Worm (Caenorhabditis elegans): ENCODE data around the gene K07D4.4.

K07D4.4 gene

DNA sequence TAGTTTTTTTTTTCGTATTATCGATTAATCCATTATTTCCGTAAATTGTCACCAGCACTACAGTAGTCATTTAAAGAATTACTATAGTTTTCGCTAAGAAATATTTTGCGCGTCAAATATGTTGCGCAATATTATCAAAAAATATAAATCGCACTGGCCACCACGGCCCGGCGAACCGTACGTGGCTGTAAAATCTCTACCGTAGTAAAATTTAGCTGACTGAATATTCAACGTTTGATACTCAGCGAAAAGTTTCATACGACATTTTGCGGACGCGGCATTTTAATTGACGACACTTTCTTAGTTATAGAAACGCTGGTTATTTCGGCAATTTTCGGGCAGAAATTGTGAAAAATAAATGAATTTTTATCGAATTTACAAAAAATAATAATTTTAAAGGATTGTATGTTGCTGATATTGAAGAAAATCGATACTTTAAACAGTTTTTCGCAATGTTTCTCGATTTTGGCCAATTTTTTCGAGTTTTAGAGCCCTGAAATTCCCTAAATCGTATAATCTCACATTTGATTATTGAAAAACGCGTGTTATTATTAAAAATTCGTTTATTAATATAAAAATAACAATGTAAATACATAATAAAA lies 15.7 kb upstream of the K07D4.4 start (continued):
- TF ChIP-seq F49E8.2 (tag; optimal IDR thresholded peaks at IDR 0.05; ENCODE audit: borderline replicate concordance) (peak; percentile 24), T26A8.4 (GFP tag; IDR thresholded peaks at IDR 0.05) (peak; percentile 99), nhr-102 (tag; optimal IDR thresholded peaks at IDR 0.05) (peak; percentile 91), mxl-3 (GFP tag; optimal IDR thresholded peaks at IDR 0.05) (peak; percentile 53), lim-7 (GFP tag; IDR thresholded peaks at IDR 0.05) (peak; percentile 69), dpl-1 (GFP tag; optimal IDR thresholded peaks at IDR 0.05) (peak; percentile 35), zfp-2 (tag; optimal IDR thresholded peaks at IDR 0.05) (peak; percentile 45)

DNA sequence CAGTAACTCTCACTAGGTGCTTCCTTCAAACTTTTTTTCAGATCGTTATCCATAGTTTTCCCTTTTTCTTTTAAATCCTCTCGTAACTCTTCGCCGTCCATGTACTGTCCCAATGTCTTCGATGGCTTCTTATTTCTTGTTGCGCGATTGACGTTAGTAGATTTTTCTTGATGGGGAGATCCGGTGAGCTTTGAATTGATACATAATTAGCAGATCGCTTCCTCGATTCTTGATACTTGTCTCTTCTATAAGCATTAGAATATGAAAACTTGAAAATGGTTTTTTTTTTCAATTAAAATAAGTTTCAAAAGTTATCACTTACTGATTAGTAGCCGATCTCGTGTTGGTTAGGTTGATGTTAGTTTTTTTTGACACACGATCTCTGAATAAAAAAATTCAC lies 13.2 kb upstream of the K07D4.4 start, which contains the start of gene K07D4.2:
K07D4.2 (minus strand) TSS at position 101 of the 400 bp plus-strand sequence.
- no peak for TF ChIP-seq hlh-11 (tag; optimal IDR thresholded peaks at IDR 0.05)
- no peak for TF ChIP-seq F10B5.3 (tag; optimal IDR thresholded peaks at IDR 0.05)
- no peak for TF ChIP-seq madf-9 (GFP tag; conservative IDR thresholded peaks at IDR 0.05)
- TF ChIP-seq ctbp-1 (GFP tag; IDR thresholded peaks at IDR 0.05): no peak
- TF ChIP-seq sdz-12 (GFP tag; optimal IDR thresholded peaks at IDR 0.05): no peak
- no peak for TF ChIP-seq ceh-44 (GFP tag; IDR thresholded peaks at IDR 0.05)
- TF ChIP-seq spr-3 (GFP tag; optimal IDR thresholded peaks at IDR 0.05): no peak
- no peak for TF ChIP-seq cey-2 (tag; optimal IDR thresholded peaks at IDR 0.05; ENCODE audit: borderline replicate concordance, insufficient read depth)
- TF ChIP-seq php-3 (GFP tag; IDR thresholded peaks at IDR 0.05): no peak
- no peak for TF ChIP-seq lin-29 (GFP tag; IDR thresholded peaks at IDR 0.05)
- no peak for TF ChIP-seq ceh-32 (tag; optimal IDR thresholded peaks at IDR 0.05; ENCODE audit: poor library complexity)
- no peak for TF ChIP-seq dve-1 (tag; optimal IDR thresholded peaks at IDR 0.05; ENCODE audit: insufficient read depth)

DNA sequence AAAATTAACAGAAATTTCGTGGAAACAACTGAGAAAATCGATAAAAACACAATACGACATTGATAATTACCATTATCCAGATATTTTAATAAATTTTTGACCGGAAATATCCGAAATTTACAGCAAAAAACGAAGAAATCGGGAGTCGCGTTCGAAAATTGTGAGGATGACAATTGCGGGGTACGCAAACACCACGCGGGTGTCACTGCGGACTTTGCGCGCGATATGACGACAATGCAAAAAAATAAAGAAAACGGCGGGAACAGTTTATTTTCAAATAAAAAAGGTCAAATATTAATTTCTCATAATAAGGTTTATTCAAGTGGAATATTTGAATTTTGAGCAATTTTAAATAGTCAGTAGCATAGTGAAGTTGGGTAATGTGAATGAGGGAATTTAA lies 12.2 kb upstream of the K07D4.4 start, which contains the start of gene rpn-11:
rpn-11 (minus strand) TSS at position 198 of the 400 bp plus-strand sequence.
- TF ChIP-seq madf-9 (GFP tag; conservative IDR thresholded peaks at IDR 0.05) (peak; percentile 59; the same call in 1 of the 2 replicates), nhr-10 (tag; optimal IDR thresholded peaks at IDR 0.05) (no peak), nhr-102 (tag; optimal IDR thresholded peaks at IDR 0.05) (peak; percentile 79), fos-1 (tag; optimal IDR thresholded peaks at IDR 0.05) (no peak), hlh-30 (tag; optimal IDR thresholded peaks at IDR 0.05; ENCODE audit: insufficient read depth) (peak; percentile 77), lin-13 (GFP tag; optimal IDR thresholded peaks at IDR 0.05) (peak; percentile 81), nhr-25 (tag; optimal IDR thresholded peaks at IDR 0.05; ENCODE audit: borderline replicate concordance, insufficient read depth) (peak; percentile 70), hlh-11 (tag; optimal IDR thresholded peaks at IDR 0.05) (peak; percentile 85), jun-1 (tag; optimal IDR thresholded peaks at IDR 0.05) (peak; percentile 54), zfp-3 (GFP tag; conservative IDR thresholded peaks at IDR 0.05) (peak; percentile 92), lin-39 (tag; optimal IDR thresholded peaks at IDR 0.05) (no peak), mep-1 (tag; optimal IDR thresholded peaks at IDR 0.05) (peak; percentile 85), duxl-1 (tag; optimal IDR thresholded peaks at IDR 0.05; ENCODE audit: poor library complexity) (peak; percentile 82), F37D6.2 (tag; optimal IDR thresholded peaks at IDR 0.05) (peak; percentile 54), spr-3 (GFP tag; optimal IDR thresholded peaks at IDR 0.05) (peak; percentile 69), ctbp-1 (GFP tag; IDR thresholded peaks at IDR 0.05) (peak; percentile 41; the same call in 1 of the 2 replicates), pha-4 (GFP tag; IDR thresholded peaks at IDR 0.05) (peak; percentile 59; the same call in 1 of the 2 replicates), pha-4 (tag; optimal IDR thresholded peaks at IDR 0.05) (no peak), tra-1 (GFP tag; IDR thresholded peaks at IDR 0.05) (peak; percentile 70; the same call in 1 of the 2 replicates), aha-1 (tag) (peak; percentile 96), spr-1 (tag; optimal IDR thresholded peaks at IDR 0.05) (peak; percentile 50), nhr-6 (tag; optimal IDR thresholded peaks at IDR 0.05) (peak; percentile 44), dmd-9 (GFP tag; IDR thresholded peaks at IDR 0.05) (no peak), mxl-2 (GFP tag; conservative IDR thresholded peaks at IDR 0.05) (0 out of 2 replicates have a peak, but pooled peaks have one; percentile 28), ceh-20 (GFP tag; IDR thresholded peaks at IDR 0.05) (peak; percentile 61), Y75B8A.6 (GFP tag; IDR thresholded peaks at IDR 0.05) (0 out of 2 replicates have a peak, but pooled peaks have one; percentile 13), nhr-42 (GFP tag; IDR thresholded peaks at IDR 0.05) (peak; percentile 53; the same call in 1 of the 2 replicates), lir-3 (tag; optimal IDR thresholded peaks at IDR 0.05) (no peak), F49E8.2 (tag; optimal IDR thresholded peaks at IDR 0.05; ENCODE audit: borderline replicate concordance) (no peak), zag-1 (tag; optimal IDR thresholded peaks at IDR 0.05) (no peak), unc-130 (GFP tag; optimal IDR thresholded peaks at IDR 0.05) (peak; percentile 60), aly-2 (tag; optimal IDR thresholded peaks at IDR 0.05) (no peak)
